Fruit fly (Drosophila melanogaster) whole organism, embryonic: Measurements from ENCODE around the gene Ac76E.

Experiments
- ATbp ChIP-seq: fragments of 200-800 bp; sonication (Bioruptor generic); optimal IDR thresholded peaks from 2 replicates; lab custom pipeline; 2017; ENCODE audit warnings: missing biosample characterization, mild to moderate bottlenecking, missing genetic modification characterization, missing genetic modification reagents
- Abd-B ChIP-seq: fragments of 200-800 bp; sonication (Bioruptor generic); optimal IDR thresholded peaks from 2 replicates; lab custom pipeline; 2018; ENCODE audit warnings: missing biosample characterization, mild to moderate bottlenecking, missing genetic modification characterization, moderate library complexity
- Bdp1 ChIP-seq: fragments of 200-800 bp; sonication (Bioruptor generic); optimal IDR thresholded peaks from 3 replicates; lab custom pipeline; 2016; ENCODE audit warnings: missing biosample characterization, missing genetic modification characterization
- CG10209 ChIP-seq: fragments of 200-800 bp; sonication (Bioruptor generic); optimal IDR thresholded peaks from 3 replicates; lab custom pipeline; 2017; ENCODE audit warnings: missing biosample characterization, mild to moderate bottlenecking, missing genetic modification characterization, missing genetic modification reagents
- CG11504 ChIP-seq: fragments of 200-800 bp; sonication (Bioruptor generic); optimal IDR thresholded peaks from 3 replicates; lab custom pipeline; 2019; ENCODE audit warnings: missing biosample characterization, mild to moderate bottlenecking, missing genetic modification characterization, moderate library complexity
- CG12104 ChIP-seq: fragments of 200-800 bp; sonication (Bioruptor generic); optimal IDR thresholded peaks from 3 replicates; lab custom pipeline; 2016; ENCODE audit warnings: missing biosample characterization, missing genetic modification characterization
- CG12769 ChIP-seq: fragments of 200-800 bp; sonication (Bioruptor generic); optimal IDR thresholded peaks from 2 replicates; lab custom pipeline; 2019; ENCODE audit warnings: missing biosample characterization, mild to moderate bottlenecking, missing genetic modification characterization, moderate library complexity
- CG15269 ChIP-seq: fragments of 200-800 bp; sonication (Bioruptor generic); optimal IDR thresholded peaks from 2 replicates; lab custom pipeline; 2018; ENCODE audit warnings: missing biosample characterization, mild to moderate bottlenecking, missing genetic modification characterization, moderate library complexity
- CG1603 ChIP-seq: fragments of 200-800 bp; sonication (Bioruptor generic); optimal IDR thresholded peaks from 2 replicates; lab custom pipeline; 2019; ENCODE audit warnings: missing biosample characterization, mild to moderate bottlenecking, missing genetic modification characterization, moderate library complexity
- CG16813 ChIP-seq: fragments of 200-800 bp; sonication (Bioruptor generic); IDR thresholded peaks from 3 replicates; pipeline ENCODE4 v1.3.6; 2022; ENCODE audit warnings: missing biosample characterization, missing genetic modification characterization; ENCODE audit not compliant: partially characterized antibody
- CG17385 ChIP-seq: fragments of 200-800 bp; sonication (Bioruptor generic); optimal IDR thresholded peaks from 3 replicates; lab custom pipeline; 2018; ENCODE audit warnings: missing biosample characterization, mild to moderate bottlenecking, missing genetic modification characterization
- CG1792 ChIP-seq: fragments of 200-800 bp; sonication (Bioruptor generic); optimal IDR thresholded peaks from 2 replicates; lab custom pipeline; 2016; ENCODE audit warnings: missing biosample characterization, missing genetic modification characterization
- CG2129 ChIP-seq: fragments of 200-800 bp; sonication (Bioruptor generic); IDR thresholded peaks from 2 replicates; pipeline ENCODE4 v1.3.6; 2022; ENCODE audit warnings: missing biosample characterization, missing genetic modification characterization; ENCODE audit not compliant: partially characterized antibody
- CG30020 ChIP-seq: fragments of 200-800 bp; optimal IDR thresholded peaks from 2 replicates; lab custom pipeline; 2019; ENCODE audit warnings: missing biosample characterization, mild to moderate bottlenecking, missing genetic modification characterization, moderate library complexity
- CG30403 ChIP-seq: fragments of 200-800 bp; sonication (Bioruptor generic); optimal IDR thresholded peaks from 3 replicates; lab custom pipeline; 2016; ENCODE audit warnings: missing biosample characterization, missing genetic modification characterization
- CG30431 ChIP-seq: fragments of 200-800 bp; sonication (Bioruptor generic); optimal IDR thresholded peaks from 2 replicates; lab custom pipeline; 2017; ENCODE audit warnings: missing biosample characterization, missing genetic modification characterization
- CG3838 ChIP-seq: fragments of 200-800 bp; sonication (Bioruptor generic); optimal IDR thresholded peaks from 3 replicates; lab custom pipeline; 2016; ENCODE audit warnings: missing biosample characterization, missing genetic modification characterization
- CG4707 ChIP-seq: fragments of 200-800 bp; sonication (Bioruptor generic); optimal IDR thresholded peaks from 2 replicates; lab custom pipeline; 2018; ENCODE audit warnings: missing biosample characterization, mild to moderate bottlenecking, missing genetic modification characterization, moderate library complexity
- CG4854 ChIP-seq: fragments of 200-800 bp; sonication (Bioruptor generic); optimal IDR thresholded peaks from 2 replicates; lab custom pipeline; 2016; ENCODE audit warnings: missing biosample characterization, missing genetic modification characterization, inconsistent platforms
- CG7839 ChIP-seq: fragments of 200-800 bp; sonication (Bioruptor generic); optimal IDR thresholded peaks from 3 replicates; lab custom pipeline; 2018; ENCODE audit warnings: missing biosample characterization, mild to moderate bottlenecking, missing genetic modification characterization, moderate library complexity
- CG8944 ChIP-seq: fragments of 200-800 bp; sonication (Bioruptor generic); optimal IDR thresholded peaks from 3 replicates; lab custom pipeline; 2016; ENCODE audit warnings: missing biosample characterization, missing genetic modification characterization
- CG9876 ChIP-seq: fragments of 200-800 bp; sonication (Bioruptor generic); optimal IDR thresholded peaks from 2 replicates; lab custom pipeline; 2016; ENCODE audit warnings: missing biosample characterization, missing genetic modification characterization
- CG9932 ChIP-seq: fragments of 200-800 bp; sonication (Bioruptor generic); IDR thresholded peaks from 2 replicates; pipeline ENCODE4 v1.3.6; 2022; ENCODE audit warnings: missing biosample characterization, missing genetic modification characterization
- Camta ChIP-seq: fragments of 200-800 bp; sonication (Bioruptor generic); optimal IDR thresholded peaks from 2 replicates; lab custom pipeline; 2016; ENCODE audit warnings: missing biosample characterization, missing genetic modification characterization
- Ets65A ChIP-seq: fragments of 200-800 bp; sonication (Bioruptor generic); peaks from one replicate; lab custom pipeline; 2016; ENCODE audit warnings: missing biosample characterization, missing genetic modification characterization
- Hr51 ChIP-seq, 2 experiments: fragments of 200-800 bp; sonication (Bioruptor generic); optimal IDR thresholded peaks; 2 replicates in 1 of 2; 3 replicates in 1 of 2; lab custom pipeline; 2016 to 2018; ENCODE audit warnings: missing biosample characterization in 2 of 2, missing genetic modification characterization in 2 of 2, mild to moderate bottlenecking in 1 of 2, moderate library complexity in 1 of 2
- Lhr ChIP-seq: fragments of 200-800 bp; sonication (Bioruptor generic); optimal IDR thresholded peaks from 3 replicates; lab custom pipeline; 2017; ENCODE audit warnings: mild to moderate bottlenecking, missing biosample characterization, missing genetic modification reagents, missing genetic modification characterization
- Rx ChIP-seq: fragments of 200-800 bp; sonication (Bioruptor generic); IDR thresholded peaks from 2 replicates; pipeline ENCODE4 v1.3.6; 2022; ENCODE audit warnings: missing biosample characterization, missing genetic modification characterization
- Sox100B ChIP-seq: fragments of 200-800 bp; sonication (Bioruptor generic); optimal IDR thresholded peaks from 3 replicates; lab custom pipeline; 2018; ENCODE audit warnings: missing biosample characterization, mild to moderate bottlenecking, missing genetic modification characterization
- Vsx1 ChIP-seq: fragments of 200-800 bp; sonication (Bioruptor generic); optimal IDR thresholded peaks from 2 replicates; lab custom pipeline; 2017; ENCODE audit warnings: missing biosample characterization, mild to moderate bottlenecking, missing genetic modification characterization, missing genetic modification reagents
- chinmo ChIP-seq: fragments of 200-800 bp; sonication (Bioruptor generic); IDR thresholded peaks from 4 replicates; pipeline ENCODE4 v1.3.6; 2022; ENCODE audit warnings: missing biosample characterization, missing genetic modification characterization; ENCODE audit not compliant: partially characterized antibody
- cwo ChIP-seq: fragments of 200-800 bp; sonication (Bioruptor generic); optimal IDR thresholded peaks from 3 replicates; lab custom pipeline; 2017; ENCODE audit warnings: missing biosample characterization, missing genetic modification characterization, mild to moderate bottlenecking, moderate library complexity, missing genetic modification reagents
- dmrt11E ChIP-seq: fragments of 200-800 bp; sonication (Bioruptor generic); optimal IDR thresholded peaks from 3 replicates; lab custom pipeline; 2018; ENCODE audit warnings: missing biosample characterization, mild to moderate bottlenecking, missing genetic modification characterization, moderate library complexity
- exex ChIP-seq: fragments of 200-800 bp; sonication (Bioruptor generic); optimal IDR thresholded peaks from 4 replicates; lab custom pipeline; 2018; ENCODE audit warnings: missing biosample characterization, mild to moderate bottlenecking, missing genetic modification characterization, moderate library complexity
- fd96Cb ChIP-seq: fragments of 200-800 bp; sonication (Bioruptor generic); optimal IDR thresholded peaks from 2 replicates; lab custom pipeline; 2018; ENCODE audit warnings: missing biosample characterization, mild to moderate bottlenecking, missing genetic modification characterization, moderate library complexity
- lola ChIP-seq, 3 experiments: fragments of >200 bp in 2 of 3; fragments of 200-800 bp in 1 of 3; sonication (Bioruptor generic) in 1 of 3; optimal IDR thresholded peaks; 2 replicates each; lab custom pipeline; 2017 to 2019; ENCODE audit warnings: missing biosample characterization in 3 of 3, missing genetic modification characterization in 3 of 3, mild to moderate bottlenecking in 1 of 3, moderate library complexity in 1 of 3
- lov ChIP-seq, 2 experiments: fragments of 200-800 bp in 1 of 2; fragments of >200 bp in 1 of 2; sonication (Bioruptor generic) in 1 of 2; IDR thresholded peaks in 1 of 2; optimal IDR thresholded peaks in 1 of 2; 2 replicates in 1 of 2; 3 replicates in 1 of 2; pipeline versions ENCODE4 v1.3.6 to Lab custom; 2017 to 2022; ENCODE audit warnings: missing biosample characterization in 1 of 2, missing genetic modification characterization in 1 of 2
- pan ChIP-seq, 4 experiments: fragments of >200 bp in 3 of 4; fragments of 200-800 bp in 1 of 4; sonication (Bioruptor generic) in 1 of 4; optimal IDR thresholded peaks in 3 of 4; IDR thresholded peaks in 1 of 4; 2 replicates each; pipeline versions ENCODE4 v1.3.6 to Lab custom; 2017 to 2022; ENCODE audit warnings: missing biosample characterization in 2 of 4, missing genetic modification characterization in 2 of 4, mixed read lengths in 1 of 4
- pho ChIP-seq: fragments of 200-800 bp; sonication (Bioruptor generic); optimal IDR thresholded peaks from 2 replicates; lab custom pipeline; 2016; ENCODE audit warnings: missing biosample characterization, missing genetic modification characterization
- pita ChIP-seq: fragments of 200-800 bp; sonication (Bioruptor generic); optimal IDR thresholded peaks from 2 replicates; lab custom pipeline; 2017; ENCODE audit warnings: missing biosample characterization, mild to moderate bottlenecking, missing genetic modification characterization
- sd ChIP-seq: fragments of 200-800 bp; sonication (Bioruptor generic); optimal IDR thresholded peaks from 3 replicates; lab custom pipeline; 2018; ENCODE audit warnings: missing biosample characterization, mild to moderate bottlenecking, missing genetic modification characterization, moderate library complexity
- sens ChIP-seq: fragments of 200-800 bp; sonication (Bioruptor generic); peaks from one replicate; lab custom pipeline; 2016; ENCODE audit warnings: missing biosample characterization, missing genetic modification characterization
- sug ChIP-seq: fragments of 200-800 bp; optimal IDR thresholded peaks from 2 replicates; lab custom pipeline; 2019; ENCODE audit warnings: missing biosample characterization, mild to moderate bottlenecking, missing genetic modification characterization, moderate library complexity
- trem ChIP-seq: fragments of 200-800 bp; optimal IDR thresholded peaks from 3 replicates; lab custom pipeline; 2019; ENCODE audit warnings: missing biosample characterization, mild to moderate bottlenecking, missing genetic modification characterization, moderate library complexity
- vvl ChIP-seq: fragments of 200-800 bp; sonication (Bioruptor generic); IDR thresholded peaks from 2 replicates; pipeline ENCODE4 v1.3.6; 2022; ENCODE audit warnings: missing biosample characterization, missing genetic modification characterization

Gene Ac76E

DNA sequence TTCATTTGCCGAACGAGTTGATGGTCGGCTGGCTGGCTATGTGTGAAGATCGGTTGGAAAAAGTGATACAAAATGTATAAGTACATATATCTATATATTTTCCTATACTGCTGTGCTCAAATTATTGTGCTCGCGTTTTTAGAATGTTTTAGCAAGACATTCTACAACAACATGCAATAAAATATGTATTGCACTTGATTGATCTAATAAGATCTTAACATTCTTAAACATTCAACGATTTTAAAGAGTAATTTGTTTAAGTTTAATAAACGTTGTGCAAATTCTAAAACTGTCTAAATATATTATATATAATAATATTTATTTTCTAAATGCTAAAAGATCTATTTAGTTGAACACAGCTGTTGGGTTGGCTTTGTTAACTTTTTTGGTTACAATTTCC is 1.3 kb downstream of the Ac76E start (continued):
- TF ChIP-seq CG8944: no peak
- no peak for TF ChIP-seq Rx (GFP tag; lab: Robert Waterston, UW)
- TF ChIP-seq CG17385: no peak
- TF ChIP-seq CG30431 (GFP tag; lab: Kevin White, UChicago): no peak
- TF ChIP-seq CG4707: no peak
- TF ChIP-seq sd: no peak
- peak; percentile 37 for TF ChIP-seq CG15269 (tag; lab: Kevin White, UChicago)
- no peak for TF ChIP-seq pita (GFP tag; lab: Kevin White, UChicago)
- no peak for TF ChIP-seq lov (optimal IDR thresholded peaks at IDR 0.05; lab: Kevin White, UChicago)
- TF ChIP-seq lov (GFP tag; IDR thresholded peaks at IDR 0.05; lab: Robert Waterston, UW): no peak
- peak; percentile 15; the same call in 1 of the 2 replicates for TF ChIP-seq CG9932 (GFP tag; lab: Robert Waterston, UW)
- TF ChIP-seq Lhr (GFP tag; lab: Kevin White, UChicago): no peak
- peak; percentile 14 for TF ChIP-seq CG7839 (tag; lab: Kevin White, UChicago)
- no peak for TF ChIP-seq trem (tag; lab: Kevin White, UChicago)
- TF ChIP-seq CG2129 (GFP tag; lab: Robert Waterston, UW): no peak
- TF ChIP-seq Hr51 (GFP tag; optimal IDR thresholded peaks at IDR 0.05; lab: Kevin White, UChicago): peak in 1 of 2 experiments; percentile 48

DNA sequence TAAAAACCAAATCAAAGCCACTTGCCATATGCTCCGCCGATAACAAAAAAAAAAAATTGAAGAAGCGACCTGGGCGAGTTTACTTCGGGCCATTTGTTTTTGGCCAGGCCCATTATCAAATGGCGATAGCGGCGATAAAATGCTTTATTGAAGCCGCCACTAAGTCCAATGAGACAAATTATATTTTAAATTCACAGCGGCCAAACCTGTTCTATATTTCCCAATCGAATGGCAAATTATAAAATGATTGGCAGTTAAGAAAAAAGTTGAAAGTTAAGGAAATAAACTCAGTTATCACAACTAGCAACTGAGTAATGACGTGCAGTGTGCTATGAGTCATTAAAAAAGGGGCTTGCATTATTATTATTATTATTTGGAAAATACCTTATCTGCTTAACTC is 2.1 kb downstream of the Ac76E start:
- TF ChIP-seq CG16813 (GFP tag; lab: Robert Waterston, UW) (no peak), pho (GFP tag; lab: Kevin White, UChicago) (no peak), CG3838 (no peak), exex (tag; lab: Kevin White, UChicago) (peak; percentile 75), sug (tag; lab: Kevin White, UChicago) (peak; percentile 37)

DNA sequence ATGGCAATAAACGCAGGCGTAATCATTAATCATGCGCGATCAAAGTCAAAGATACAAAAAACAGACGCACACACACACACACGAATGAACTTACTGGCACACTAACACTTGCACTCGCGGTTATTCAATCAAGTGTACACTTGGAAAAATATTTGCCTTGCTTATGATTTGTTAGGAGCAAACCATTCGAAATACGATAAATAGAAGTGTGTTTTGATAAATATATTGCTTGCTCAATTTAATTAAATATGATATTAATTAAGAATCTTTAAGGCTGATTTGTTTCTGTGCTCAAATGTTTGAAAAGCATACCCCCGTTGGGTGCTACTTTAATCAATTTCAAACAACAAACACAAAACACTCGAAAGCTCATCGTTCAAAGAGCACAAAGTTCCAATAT is 6.4 kb downstream of the Ac76E start:
- TF ChIP-seq Sox100B (GFP tag; lab: Kevin White, UChicago): peak; percentile 3
- peak; percentile 17 for TF ChIP-seq CG12769 (tag; lab: Kevin White, UChicago)
- TF ChIP-seq ATbp (GFP tag; lab: Kevin White, UChicago): no peak
- TF ChIP-seq CG9876: no peak
- TF ChIP-seq dmrt11E (tag; lab: Kevin White, UChicago): no peak
- TF ChIP-seq chinmo (GFP tag; lab: Robert Waterston, UW): 0 out of 4 replicates have a peak, but pooled peaks have one; percentile 32
- TF ChIP-seq CG4707: no peak
- no peak for TF ChIP-seq CG10209
- peak; percentile 3 for TF ChIP-seq Abd-B (GFP tag; lab: Kevin White, UChicago)
- TF ChIP-seq CG30020: no peak
- no peak for TF ChIP-seq Camta (GFP tag; lab: Kevin White, UChicago)
- peak; percentile 90 for TF ChIP-seq Ets65A (GFP tag; lab: Kevin White, UChicago)
- TF ChIP-seq CG12104 (GFP tag; lab: Kevin White, UChicago): peak; percentile 2
- TF ChIP-seq lola (GFP tag; optimal IDR thresholded peaks at IDR 0.05; lab: Kevin White, UChicago): no peak
- TF ChIP-seq Rx (GFP tag; lab: Robert Waterston, UW): 0 out of 2 replicates have a peak, but pooled peaks have one; percentile 16
- TF ChIP-seq CG7839 (tag; lab: Kevin White, UChicago): peak; percentile 40
- no peak for TF ChIP-seq CG4854 (GFP tag; lab: Kevin White, UChicago)
- TF ChIP-seq CG1603: peak; percentile 52
- TF ChIP-seq pan (optimal IDR thresholded peaks at IDR 0.05; lab: Kevin White, UChicago): no peak
- no peak for TF ChIP-seq pan (GFP tag; optimal IDR thresholded peaks at IDR 0.05 in 1 of 2, IDR thresholded peaks at IDR 0.05 in 1 of 2)
- TF ChIP-seq fd96Cb (tag; lab: Kevin White, UChicago): peak; percentile 28
- TF ChIP-seq CG11504 (tag; lab: Kevin White, UChicago): peak; percentile 45
- TF ChIP-seq CG1792 (GFP tag; lab: Kevin White, UChicago): no peak
- peak; percentile 29 for TF ChIP-seq Vsx1 (GFP tag; lab: Kevin White, UChicago)
- no peak for TF ChIP-seq vvl (GFP tag; lab: Robert Waterston, UW)
- TF ChIP-seq cwo: peak; percentile 8
- peak; percentile 33 for TF ChIP-seq CG30403 (GFP tag; lab: Kevin White, UChicago)
- TF ChIP-seq sens (GFP tag; lab: Kevin White, UChicago): peak; percentile 7
- TF ChIP-seq Bdp1 (GFP tag; lab: Kevin White, UChicago): no peak
